Worm (Caenorhabditis elegans) whole organism, L4/young adult: ENCODE data around the gene nlp-58.

Source experiments
- W03F9.2 ChIP-seq: fragments of 150-350 bp; optimal IDR thresholded peaks from 2 replicates; lab custom pipeline; 2014; ENCODE audit warnings: missing biosample characterization, missing genetic modification characterization
- dao-5 ChIP-seq: sonication (generic microtip); optimal IDR thresholded peaks from 2 replicates; lab custom pipeline; 2016; ENCODE audit warnings: missing genotype, missing genetic modification characterization, moderate library complexity, missing compliant biosample characterization
- him-1 ChIP-seq: sonication (generic microtip); optimal IDR thresholded peaks from 2 replicates; lab custom pipeline; 2016; ENCODE audit warnings: missing genotype, missing genetic modification reagents, missing genetic modification characterization, missing compliant biosample characterization

DNA sequence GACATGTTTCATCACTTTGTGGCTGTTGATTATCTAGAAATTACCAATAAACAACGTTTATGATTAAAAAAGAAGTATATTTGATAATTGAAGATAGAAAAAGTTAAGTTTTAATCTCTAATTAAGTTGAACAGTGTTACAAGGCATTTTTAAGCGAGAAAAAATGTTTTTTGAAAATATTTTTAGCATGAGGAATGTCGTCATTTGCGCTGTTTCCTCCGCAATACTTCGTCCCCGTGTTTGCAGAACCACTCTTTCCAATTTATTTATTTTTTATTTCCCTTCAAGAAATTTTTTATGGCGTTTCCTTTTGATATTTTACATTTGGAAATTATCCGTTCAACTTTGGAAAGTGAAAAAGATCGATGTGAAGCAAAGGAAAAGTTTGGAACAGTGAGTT lies 42.9 kb upstream of the nlp-58 start, which contains the start of the genes rde-1 and trpp-6:
- no peak for TF ChIP-seq him-1 (tag; lab: Kevin White, UChicago)
- TF ChIP-seq dao-5 (tag; lab: Kevin White, UChicago), result no peak
- no peak for TF ChIP-seq W03F9.2 (tag; lab: Kevin White, UChicago)
